Fruit fly (Drosophila melanogaster) whole organism, embryonic: Measurements from ENCODE around the gene Ptpmeg2.

Experiments
- Bgb ChIP-seq: fragments of 200-800 bp; sonication (Bioruptor generic); IDR thresholded peaks from 2 replicates; pipeline ENCODE4 v1.3.6; 2022; ENCODE audit warnings: missing biosample characterization, missing genetic modification characterization; ENCODE audit not compliant: partially characterized antibody
- CG10321 ChIP-seq: fragments of 200-800 bp; sonication (Bioruptor generic); IDR thresholded peaks from 2 replicates; pipeline ENCODE4 v1.3.6; 2022; ENCODE audit warnings: missing biosample characterization, missing genetic modification characterization
- CG10366 ChIP-seq: fragments of 200-800 bp; sonication (Bioruptor generic); IDR thresholded peaks from 2 replicates; pipeline ENCODE4 v1.3.6; 2022; ENCODE audit warnings: missing biosample characterization, missing genetic modification characterization
- CG10543 ChIP-seq: fragments of 200-800 bp; sonication (Bioruptor generic); optimal IDR thresholded peaks from 3 replicates; lab custom pipeline; 2017; ENCODE audit warnings: missing biosample characterization, mild to moderate bottlenecking, missing genetic modification characterization, moderate library complexity
- CG10979 ChIP-seq: fragments of 200-800 bp; sonication (Bioruptor generic); optimal IDR thresholded peaks from 2 replicates; lab custom pipeline; 2018; ENCODE audit warnings: missing biosample characterization, mild to moderate bottlenecking, missing genetic modification characterization, moderate library complexity
- CG12219 ChIP-seq: fragments of 200-800 bp; sonication (Bioruptor generic); optimal IDR thresholded peaks from 3 replicates; lab custom pipeline; 2018; ENCODE audit warnings: missing biosample characterization, mild to moderate bottlenecking, missing genetic modification characterization
- CG12942 ChIP-seq: fragments of 200-800 bp; sonication (Bioruptor generic); optimal IDR thresholded peaks from 3 replicates; lab custom pipeline; 2016; ENCODE audit warnings: missing biosample characterization, missing genetic modification characterization
- CG16779 ChIP-seq: fragments of 200-800 bp; sonication (Bioruptor generic); IDR thresholded peaks from 2 replicates; pipeline ENCODE4 v1.3.6; 2022; ENCODE audit warnings: missing biosample characterization, missing genetic modification characterization
- CG17612 ChIP-seq: fragments of 200-800 bp; sonication (Bioruptor generic); IDR thresholded peaks from 2 replicates; pipeline ENCODE4 v1.3.6; 2022; ENCODE audit warnings: missing biosample characterization, missing genetic modification characterization
- CG2116 ChIP-seq: fragments of 200-800 bp; sonication (Bioruptor generic); optimal IDR thresholded peaks from 3 replicates; lab custom pipeline; 2018; ENCODE audit warnings: missing biosample characterization, mild to moderate bottlenecking, missing genetic modification characterization
- CG2678 ChIP-seq: fragments of 200-800 bp; sonication (Bioruptor generic); optimal IDR thresholded peaks from 3 replicates; lab custom pipeline; 2019; ENCODE audit warnings: missing biosample characterization, mild to moderate bottlenecking, missing genetic modification characterization, moderate library complexity
- CG3065 ChIP-seq: fragments of 200-800 bp; sonication (Bioruptor generic); optimal IDR thresholded peaks from 2 replicates; lab custom pipeline; 2016; ENCODE audit warnings: missing biosample characterization, missing genetic modification characterization
- CG42726 ChIP-seq: fragments of 200-800 bp; sonication (Bioruptor generic); IDR thresholded peaks from 2 replicates; pipeline ENCODE4 v1.3.6; 2022; ENCODE audit warnings: missing biosample characterization, missing genetic modification characterization; ENCODE audit not compliant: partially characterized antibody
- CG4730 ChIP-seq: fragments of 200-800 bp; sonication (Bioruptor generic); IDR thresholded peaks from 2 replicates; pipeline ENCODE4 v1.3.6; 2022; ENCODE audit warnings: missing biosample characterization, missing genetic modification characterization
- CG4820 ChIP-seq: fragments of 200-800 bp; sonication (Bioruptor generic); optimal IDR thresholded peaks from 3 replicates; lab custom pipeline; 2016; ENCODE audit warnings: missing biosample characterization, missing genetic modification characterization
- CG5953 ChIP-seq: fragments of 200-800 bp; sonication (Bioruptor generic); IDR thresholded peaks from 2 replicates; pipeline ENCODE4 v1.3.6; 2022; ENCODE audit warnings: missing biosample characterization, missing genetic modification characterization
- CG7928 ChIP-seq: fragments of 200-800 bp; sonication (Bioruptor generic); optimal IDR thresholded peaks from 2 replicates; lab custom pipeline; 2017; ENCODE audit warnings: missing biosample characterization, mild to moderate bottlenecking, missing genetic modification characterization
- CG9876 ChIP-seq: fragments of 200-800 bp; sonication (Bioruptor generic); optimal IDR thresholded peaks from 2 replicates; lab custom pipeline; 2016; ENCODE audit warnings: missing biosample characterization, missing genetic modification characterization
- D ChIP-seq, 2 experiments: fragments of 200-800 bp in 1 of 2; fragments of >200 bp in 1 of 2; sonication (Bioruptor generic) in 1 of 2; optimal IDR thresholded peaks; 2 replicates in 1 of 2; 3 replicates in 1 of 2; lab custom pipeline; 2017; ENCODE audit warnings: mild to moderate bottlenecking in 1 of 2, missing biosample characterization in 1 of 2, missing genetic modification characterization in 1 of 2, missing genetic modification reagents in 1 of 2
- Dfd ChIP-seq, 2 experiments: fragments of >200 bp; optimal IDR thresholded peaks; 2 replicates each; lab custom pipeline; 2017; ENCODE audit warnings: missing biosample characterization in 2 of 2, missing genetic modification characterization in 2 of 2
- Doc3 ChIP-seq: fragments of 200-800 bp; sonication (Bioruptor generic); IDR thresholded peaks from 3 replicates; pipeline ENCODE4 v1.3.6; 2022; ENCODE audit warnings: missing biosample characterization, missing genetic modification characterization; ENCODE audit not compliant: partially characterized antibody
- Ets65A ChIP-seq: fragments of 200-800 bp; sonication (Bioruptor generic); peaks from one replicate; lab custom pipeline; 2016; ENCODE audit warnings: missing biosample characterization, missing genetic modification characterization
- Ets97D ChIP-seq: fragments of 200-800 bp; sonication (Bioruptor generic); optimal IDR thresholded peaks from 3 replicates; lab custom pipeline; 2016; ENCODE audit warnings: missing biosample characterization, missing genetic modification characterization
- HLH3B ChIP-seq: fragments of 200-800 bp; sonication (Bioruptor generic); IDR thresholded peaks from 2 replicates; pipeline ENCODE4 v1.3.6; 2022; ENCODE audit warnings: missing biosample characterization, missing genetic modification characterization
- HmgD ChIP-seq: fragments of 200-800 bp; sonication (Bioruptor generic); optimal IDR thresholded peaks from 3 replicates; lab custom pipeline; 2016; ENCODE audit warnings: missing biosample characterization, missing genetic modification characterization
- Hr78 ChIP-seq, 2 experiments: fragments of 200-800 bp in 1 of 2; fragments of >200 bp in 1 of 2; sonication (Bioruptor generic) in 1 of 2; optimal IDR thresholded peaks; 2 replicates each; lab custom pipeline; 2017 to 2019; ENCODE audit warnings: missing biosample characterization in 2 of 2, missing genetic modification characterization in 2 of 2, mild to moderate bottlenecking in 1 of 2, moderate library complexity in 1 of 2
- Hsf ChIP-seq: fragments of 200-800 bp; sonication (Bioruptor generic); optimal IDR thresholded peaks from 3 replicates; lab custom pipeline; 2016; ENCODE audit warnings: missing biosample characterization, missing genetic modification characterization
- NC2β ChIP-seq: fragments of 200-800 bp; sonication (Bioruptor generic); optimal IDR thresholded peaks from 2 replicates; lab custom pipeline; 2016; ENCODE audit warnings: missing biosample characterization, missing genetic modification characterization
- Nf-YB ChIP-seq: fragments of 200-800 bp; sonication (Bioruptor generic); optimal IDR thresholded peaks from 3 replicates; lab custom pipeline; 2019; ENCODE audit warnings: missing biosample characterization, mild to moderate bottlenecking, missing genetic modification characterization, moderate library complexity
- Nf-YC ChIP-seq: fragments of 200-800 bp; optimal IDR thresholded peaks from 3 replicates; lab custom pipeline; 2019; ENCODE audit warnings: missing biosample characterization, mild to moderate bottlenecking, missing genetic modification characterization, moderate library complexity
- Oaz ChIP-seq: fragments of 200-800 bp; sonication (Bioruptor generic); IDR thresholded peaks from 2 replicates; pipeline ENCODE4 v1.3.6; 2022; ENCODE audit warnings: missing biosample characterization, missing genetic modification characterization
- Ptx1 ChIP-seq: fragments of 200-800 bp; sonication (Bioruptor generic); IDR thresholded peaks from 2 replicates; pipeline ENCODE4 v1.3.6; 2022; ENCODE audit warnings: missing biosample characterization, missing genetic modification characterization
- Six4 ChIP-seq: fragments of 200-800 bp; sonication (Bioruptor generic); optimal IDR thresholded peaks from 2 replicates; lab custom pipeline; 2016; ENCODE audit warnings: missing biosample characterization, missing genetic modification characterization
- ac ChIP-seq: fragments of 200-800 bp; sonication (Bioruptor generic); optimal IDR thresholded peaks from 3 replicates; lab custom pipeline; 2017; ENCODE audit warnings: missing biosample characterization, mild to moderate bottlenecking, missing genetic modification characterization
- al ChIP-seq: fragments of 200-800 bp; sonication (Bioruptor generic); IDR thresholded peaks from 2 replicates; pipeline ENCODE4 v1.3.6; 2022; ENCODE audit warnings: missing biosample characterization, missing genetic modification characterization
- ara ChIP-seq: fragments of 200-800 bp; sonication (Bioruptor generic); IDR thresholded peaks from 2 replicates; pipeline ENCODE4 v1.3.6; 2022; ENCODE audit warnings: missing biosample characterization, missing genetic modification characterization
- bcd ChIP-seq: fragments of 200-800 bp; sonication (Bioruptor generic); optimal IDR thresholded peaks from 2 replicates; lab custom pipeline; 2017; ENCODE audit warnings: missing biosample characterization, mild to moderate bottlenecking, missing genetic modification characterization
- cg ChIP-seq: fragments of 200-800 bp; sonication (Bioruptor generic); optimal IDR thresholded peaks from 3 replicates; lab custom pipeline; 2019; ENCODE audit warnings: missing biosample characterization, mild to moderate bottlenecking, missing genetic modification characterization, moderate library complexity
- cwo ChIP-seq: fragments of 200-800 bp; sonication (Bioruptor generic); optimal IDR thresholded peaks from 3 replicates; lab custom pipeline; 2017; ENCODE audit warnings: missing biosample characterization, missing genetic modification characterization, mild to moderate bottlenecking, moderate library complexity, missing genetic modification reagents
- da ChIP-seq: fragments of 200-800 bp; sonication (Bioruptor generic); optimal IDR thresholded peaks from 2 replicates; lab custom pipeline; 2016; ENCODE audit warnings: missing biosample characterization, missing genetic modification characterization
- disco-r ChIP-seq: fragments of 200-800 bp; sonication (Bioruptor generic); optimal IDR thresholded peaks from 2 replicates; lab custom pipeline; 2016; ENCODE audit warnings: missing biosample characterization, missing genetic modification characterization
- fd3F ChIP-seq: fragments of 200-800 bp; sonication (Bioruptor generic); optimal IDR thresholded peaks from 2 replicates; lab custom pipeline; 2018; ENCODE audit warnings: missing biosample characterization, mild to moderate bottlenecking, missing genetic modification characterization, moderate library complexity
- fru ChIP-seq: fragments of >200 bp; optimal IDR thresholded peaks from 2 replicates; lab custom pipeline; 2017
- h ChIP-seq: fragments of >200 bp; optimal IDR thresholded peaks from 2 replicates; lab custom pipeline; 2017
- ranshi ChIP-seq: fragments of 200-800 bp; sonication (Bioruptor generic); IDR thresholded peaks from 2 replicates; pipeline ENCODE4 v1.3.6; 2022; ENCODE audit warnings: missing biosample characterization, missing genetic modification characterization
- repo ChIP-seq: fragments of 200-800 bp; sonication (Bioruptor generic); optimal IDR thresholded peaks from 2 replicates; lab custom pipeline; 2016; ENCODE audit warnings: missing biosample characterization, missing genetic modification characterization
- scrt ChIP-seq: fragments of 200-800 bp; sonication (Bioruptor generic); optimal IDR thresholded peaks from 2 replicates; lab custom pipeline; 2018; ENCODE audit warnings: missing biosample characterization, mild to moderate bottlenecking, missing genetic modification characterization, moderate library complexity
- seq ChIP-seq: fragments of 200-800 bp; sonication (Bioruptor generic); IDR thresholded peaks from 2 replicates; pipeline ENCODE4 v1.3.6; 2022; ENCODE audit warnings: missing biosample characterization, missing genetic modification characterization
- sim ChIP-seq: fragments of 200-800 bp; sonication (Bioruptor generic); IDR thresholded peaks from 2 replicates; pipeline ENCODE4 v1.3.6; 2022; ENCODE audit warnings: missing biosample characterization, missing genetic modification characterization
- trem ChIP-seq: fragments of 200-800 bp; optimal IDR thresholded peaks from 3 replicates; lab custom pipeline; 2019; ENCODE audit warnings: missing biosample characterization, mild to moderate bottlenecking, missing genetic modification characterization, moderate library complexity

Ptpmeg2 gene

dm6 chrX:9583440-9584103, 75.4 kb downstream of the Ptpmeg2 start (continued):
- TF ChIP-seq trem (tag; lab: Kevin White, UChicago) (peak; percentile 83), NC2β (peak; percentile 54), CG9876 (GFP tag; lab: Kevin White, UChicago) (no peak), al (GFP tag; lab: Robert Waterston, UW) (peak; percentile 90), CG4730 (peak; percentile 91), Oaz (GFP tag; lab: Robert Waterston, UW) (peak; percentile 88), CG10366 (GFP tag; lab: Robert Waterston, UW) (peak; percentile 94), CG12219 (GFP tag; lab: Kevin White, UChicago) (peak; percentile 94), CG7928 (GFP tag; lab: Kevin White, UChicago) (peak; percentile 73), CG12942 (peak; percentile 82), fd3F (GFP tag; lab: Kevin White, UChicago) (peak; percentile 90), Hsf (GFP tag; lab: Kevin White, UChicago) (peak; percentile 86), CG16779 (GFP tag; lab: Robert Waterston, UW) (peak; percentile 85; the same call in 1 of the 2 replicates), HLH3B (GFP tag; lab: Robert Waterston, UW) (peak; percentile 92), Bgb (GFP tag; lab: Robert Waterston, UW) (no peak), disco-r (GFP tag; lab: Kevin White, UChicago) (peak; percentile 19), Ets65A (GFP tag; lab: Kevin White, UChicago) (peak; percentile 94), cg (GFP tag; lab: Kevin White, UChicago) (peak; percentile 47), CG10321 (GFP tag; lab: Robert Waterston, UW) (peak; percentile 75), CG3065 (GFP tag; lab: Kevin White, UChicago) (peak; percentile 82), CG10543 (GFP tag; lab: Kevin White, UChicago) (peak; percentile 96), cwo (GFP tag; lab: Kevin White, UChicago) (peak; percentile 96), Dfd (GFP tag; optimal IDR thresholded peaks at IDR 0.05; lab: Kevin White, UChicago) (no peak), Doc3 (GFP tag; lab: Robert Waterston, UW) (no peak), CG2678 (tag; lab: Kevin White, UChicago) (peak; percentile 98), Hr78 (GFP tag; optimal IDR thresholded peaks at IDR 0.05; lab: Kevin White, UChicago) (peak in 1 of 2 experiments; percentile 83), h (no peak), CG5953 (GFP tag; lab: Robert Waterston, UW) (peak; percentile 89), CG10979 (tag; lab: Kevin White, UChicago) (peak; percentile 93), ranshi (GFP tag; lab: Robert Waterston, UW) (peak; percentile 88), repo (no peak), CG4820 (GFP tag; lab: Kevin White, UChicago) (peak; percentile 77), da (GFP tag; lab: Kevin White, UChicago) (no peak), CG17612 (GFP tag; lab: Robert Waterston, UW) (peak; percentile 80), Ptx1 (GFP tag; lab: Robert Waterston, UW) (peak; percentile 95), ara (GFP tag; lab: Robert Waterston, UW) (peak; percentile 89), sim (GFP tag; lab: Robert Waterston, UW) (peak; percentile 71; the same call in 1 of the 2 replicates), fru (lab: Kevin White, UChicago) (no peak), HmgD (GFP tag; lab: Kevin White, UChicago) (no peak), ac (GFP tag; lab: Kevin White, UChicago) (peak; percentile 58), scrt (GFP tag; lab: Kevin White, UChicago) (peak; percentile 91), Nf-YC (tag; lab: Kevin White, UChicago) (peak; percentile 87), seq (GFP tag; lab: Robert Waterston, UW) (peak; percentile 94), Ets97D (GFP tag; lab: Kevin White, UChicago) (peak; percentile 22), bcd (GFP tag; lab: Kevin White, UChicago) (peak; percentile 95), CG2116 (GFP tag; lab: Kevin White, UChicago) (peak; percentile 62), Six4 (peak; percentile 78), CG42726 (GFP tag; lab: Robert Waterston, UW) (no peak), Nf-YB (peak; percentile 80), D (optimal IDR thresholded peaks at IDR 0.05; lab: Kevin White, UChicago) (no peak), D (GFP tag; optimal IDR thresholded peaks at IDR 0.05; lab: Kevin White, UChicago) (peak; percentile 93)
